Fruit fly (Drosophila melanogaster): ENCODE results near the gene Diedel2.

DNA sequence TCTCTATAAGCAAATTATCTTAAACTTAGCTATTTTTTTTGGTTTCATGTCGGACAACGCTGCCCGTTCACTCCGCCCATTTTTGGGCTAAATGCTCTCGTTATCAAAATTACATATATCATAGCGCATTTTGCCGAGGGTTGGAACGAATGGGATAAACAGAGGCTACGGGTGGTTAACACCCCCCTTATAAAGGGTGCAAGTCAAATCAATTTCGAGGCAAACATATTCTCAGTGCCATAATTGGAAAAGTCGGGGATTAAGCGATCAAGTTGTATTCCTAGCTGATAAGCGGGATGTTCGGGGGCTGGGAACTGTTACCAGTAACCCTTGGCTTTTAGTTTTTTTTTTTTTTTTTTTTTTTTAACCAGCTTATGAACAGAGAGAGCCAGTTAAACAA lies 25.0 kb upstream of the Diedel2 start:
- TF ChIP-seq gl (tag; optimal IDR thresholded peaks at IDR 0.05): no peak
- no peak for TF ChIP-seq CG9948 (tag; optimal IDR thresholded peaks at IDR 0.05)
- TF ChIP-seq rn (GFP tag; IDR thresholded peaks at IDR 0.05): no peak

Data from whole organism, pupa.